Fruit fly (Drosophila melanogaster) whole organism, wandering third instar larva: Measurements from ENCODE around the gene CG13876.

Experiments used
- CrebA ChIP-seq: fragments of 200-800 bp; sonication (Bioruptor generic); optimal IDR thresholded peaks from 2 replicates; lab custom pipeline; 2016; ENCODE audit warnings: missing biosample characterization, mild to moderate bottlenecking, missing genetic modification characterization, borderline replicate concordance
- HLH106 ChIP-seq: fragments of 200-800 bp; optimal IDR thresholded peaks from 3 replicates; lab custom pipeline; 2019; ENCODE audit warnings: missing biosample characterization, mild to moderate bottlenecking, missing genetic modification characterization, moderate library complexity
- Myc ChIP-seq: fragments of >200 bp; optimal IDR thresholded peaks from 2 replicates; lab custom pipeline; 2017
- OdsH ChIP-seq: fragments of 200-800 bp; sonication (Bioruptor generic); optimal IDR thresholded peaks from 2 replicates; lab custom pipeline; 2016; ENCODE audit warnings: missing biosample characterization, mild to moderate bottlenecking, missing genetic modification characterization
- jim ChIP-seq: fragments of 175-275, 200-325 bp; sonication (Bioruptor generic); optimal IDR thresholded peaks from 2 replicates; lab custom pipeline; 2016; ENCODE audit warnings: missing biosample characterization, mild to moderate bottlenecking, missing genetic modification characterization
- pan ChIP-seq: fragments of >200 bp; optimal IDR thresholded peaks from 2 replicates; lab custom pipeline; 2017
- rgr ChIP-seq: fragments of 200-800 bp; sonication (Bioruptor generic); optimal IDR thresholded peaks from 3 replicates; lab custom pipeline; 2016; ENCODE audit warnings: missing biosample characterization, mild to moderate bottlenecking, missing genetic modification characterization
- tai ChIP-seq: sonication (Bioruptor generic); optimal IDR thresholded peaks from 2 replicates; lab custom pipeline; 2016; ENCODE audit warnings: missing biosample characterization, missing genetic modification characterization

DNA sequence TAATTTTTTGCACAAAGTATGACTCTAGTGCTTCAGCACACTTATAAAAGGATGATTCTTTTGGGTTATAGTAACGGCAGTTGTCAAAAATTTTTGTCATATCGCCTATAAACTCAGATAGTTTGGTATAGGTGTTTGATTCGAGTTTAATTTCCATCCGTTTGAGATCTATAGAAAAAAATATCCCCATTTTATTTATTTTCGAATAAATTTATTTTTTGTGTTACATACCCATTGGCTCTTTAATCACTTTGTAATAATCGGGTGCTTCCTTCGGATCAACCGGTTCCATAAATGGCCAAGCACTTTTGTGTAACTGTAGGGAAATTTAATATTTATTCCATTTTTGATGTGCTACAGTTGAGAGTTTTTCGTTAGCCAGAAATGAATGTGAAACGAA, 28.4 kb downstream of the CG13876 start:
- TF ChIP-seq HLH106 (no peak), pan (no peak), OdsH (no peak), jim (GFP tag; lab: Kevin White, UChicago) (no peak), Myc (lab: Kevin White, UChicago) (no peak), rgr (GFP tag; lab: Kevin White, UChicago) (no peak), tai (no peak), CrebA (GFP tag; lab: Kevin White, UChicago) (no peak)
